Fruit fly (Drosophila melanogaster): Measurements from ENCODE around the gene Moca-cyp.

DNA sequence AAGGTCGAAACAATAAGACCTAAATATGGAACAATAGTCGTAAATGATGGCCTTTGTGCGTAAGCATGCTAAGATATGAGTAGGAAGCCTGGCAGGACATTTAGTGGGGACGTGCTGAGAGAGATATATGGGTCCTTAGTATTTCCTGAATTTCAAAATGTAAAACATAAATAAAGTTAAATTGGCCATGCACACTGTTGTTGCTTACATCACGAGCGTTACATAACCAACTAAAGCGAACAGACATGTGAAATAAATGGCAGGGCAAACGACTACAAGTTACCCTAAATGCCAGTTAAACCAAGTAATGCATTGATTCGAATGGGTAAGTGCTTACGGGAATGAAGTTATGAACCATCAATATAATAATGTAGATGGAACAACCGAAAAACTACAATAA is 35.7 kb downstream of the Moca-cyp start:
- TF ChIP-seq CG8478 (optimal IDR thresholded peaks at IDR 0.05) (no peak), CTCF (optimal IDR thresholded peaks at IDR 0.05) (no peak)
